Worm (Caenorhabditis elegans): Measurements from ENCODE around the gene srbc-33.

ce11 chrV:3450351-3450750 lies 34.3 kb downstream of the srbc-33 start:
- TF ChIP-seq scrt-1 (GFP tag; IDR thresholded peaks at IDR 0.05), result no peak
- no peak for TF ChIP-seq hmbx-1 (tag; optimal IDR thresholded peaks at IDR 0.05)
- no peak for TF ChIP-seq ets-7 (tag; optimal IDR thresholded peaks at IDR 0.05)
- TF ChIP-seq ama-1 (optimal IDR thresholded peaks at IDR 0.05), result no peak
- no peak for TF ChIP-seq flt-1 (GFP tag; IDR thresholded peaks at IDR 0.05)
- no peak for TF ChIP-seq tbx-11 (GFP tag; IDR thresholded peaks at IDR 0.05)
- TF ChIP-seq ceh-36 (tag; optimal IDR thresholded peaks at IDR 0.05), result no peak
- no peak for TF ChIP-seq hmg-4 (GFP tag; optimal IDR thresholded peaks at IDR 0.05)
- no peak for TF ChIP-seq tra-4 (tag; optimal IDR thresholded peaks at IDR 0.05)
- no peak for TF ChIP-seq pes-1 (GFP tag; IDR thresholded peaks at IDR 0.05)
- TF ChIP-seq hnd-1 (tag; optimal IDR thresholded peaks at IDR 0.05), result no peak
- no peak for TF ChIP-seq sea-1 (GFP tag; conservative IDR thresholded peaks at IDR 0.05)
- no peak for TF ChIP-seq tbx-37 (GFP tag; conservative IDR thresholded peaks at IDR 0.05)
